Fruit fly (Drosophila melanogaster): ENCODE results near the gene CG1792.

CG1792 gene

dm6 chr3R:31596071-31596883, 19.8 kb upstream of the CG1792 start, which contains the start of gene RpL6 (continued):
- TF ChIP-seq Lpt (GFP tag; optimal IDR thresholded peaks at IDR 0.05) (no peak), CG12219 (GFP tag; optimal IDR thresholded peaks at IDR 0.05) (no peak), cas (GFP tag; IDR thresholded peaks at IDR 0.05) (no peak), CG34224 (GFP tag; IDR thresholded peaks at IDR 0.05; ENCODE audit: partially characterized antibody) (peak; percentile 88), CG2875 (GFP tag; optimal IDR thresholded peaks at IDR 0.05) (no peak), CG2202 (tag; optimal IDR thresholded peaks at IDR 0.05) (no peak), gcm2 (GFP tag; optimal IDR thresholded peaks at IDR 0.05) (no peak), pzg (GFP tag; optimal IDR thresholded peaks at IDR 0.05) (peak; percentile 92), fd96Cb (tag; optimal IDR thresholded peaks at IDR 0.05) (no peak), CG11247 (GFP tag; IDR thresholded peaks at IDR 0.05) (0 out of 2 replicates have a peak, but pooled peaks have one; percentile 36), exex (tag; optimal IDR thresholded peaks at IDR 0.05) (peak; percentile 21), pum (GFP tag; optimal IDR thresholded peaks at IDR 0.05) (no peak), CG2129 (GFP tag; IDR thresholded peaks at IDR 0.05; ENCODE audit: partially characterized antibody) (peak; percentile 41; the same call in 1 of the 2 replicates), CG11560 (tag; IDR thresholded peaks at IDR 0.05) (no peak), fu2 (GFP tag; optimal IDR thresholded peaks at IDR 0.05) (no peak), dmrt99B (tag; optimal IDR thresholded peaks at IDR 0.05) (no peak), Gug (GFP tag; IDR thresholded peaks at IDR 0.05) (no peak), disco-r (GFP tag; optimal IDR thresholded peaks at IDR 0.05) (no peak), emc (GFP tag; optimal IDR thresholded peaks at IDR 0.05) (no peak), ssp (GFP tag; IDR thresholded peaks at IDR 0.05) (no peak), nom (GFP tag; optimal IDR thresholded peaks at IDR 0.05) (peak; percentile 49), CG13123 (GFP tag; optimal IDR thresholded peaks at IDR 0.05) (no peak), Rx (GFP tag; IDR thresholded peaks at IDR 0.05) (no peak), CG17568 (GFP tag; optimal IDR thresholded peaks at IDR 0.05) (no peak), CG6854 (GFP tag; optimal IDR thresholded peaks at IDR 0.05) (no peak), E2f2 (GFP tag; IDR thresholded peaks at IDR 0.05) (peak; percentile 56; the same call in 1 of the 2 replicates), Dek (tag; optimal IDR thresholded peaks at IDR 0.05) (no peak), Hmr (GFP tag; optimal IDR thresholded peaks at IDR 0.05) (peak; percentile 57), D19B (GFP tag; optimal IDR thresholded peaks at IDR 0.05) (no peak), NFAT (GFP tag; IDR thresholded peaks at IDR 0.05) (no peak), CG32767 (GFP tag; IDR thresholded peaks at IDR 0.05) (peak; percentile 60; the same call in 1 of the 2 replicates), CG1024 (GFP tag; IDR thresholded peaks at IDR 0.05) (no peak), CoRest (tag; optimal IDR thresholded peaks at IDR 0.05) (peak; percentile 36), MBD-R2 (GFP tag; IDR thresholded peaks at IDR 0.05) (peak; percentile 59), psq (GFP tag; optimal IDR thresholded peaks at IDR 0.05) (no peak), CG7928 (GFP tag; optimal IDR thresholded peaks at IDR 0.05) (peak; percentile 0), CG31224 (GFP tag; IDR thresholded peaks at IDR 0.05) (no peak), CG10959 (GFP tag; IDR thresholded peaks at IDR 0.05) (no peak), CG17186 (GFP tag; optimal IDR thresholded peaks at IDR 0.05) (peak; percentile 36), cwo (GFP tag; optimal IDR thresholded peaks at IDR 0.05) (peak; percentile 59), kah (GFP tag; optimal IDR thresholded peaks at IDR 0.05) (peak; percentile 20), gro (GFP tag; optimal IDR thresholded peaks at IDR 0.05) (no peak), gcm (GFP tag; optimal IDR thresholded peaks at IDR 0.05) (no peak), CG5180 (GFP tag; optimal IDR thresholded peaks at IDR 0.05) (no peak), zen (tag; optimal IDR thresholded peaks at IDR 0.05) (peak; percentile 3), YL-1 (GFP tag; optimal IDR thresholded peaks at IDR 0.05) (peak; percentile 98), Atf3 (GFP tag; optimal IDR thresholded peaks at IDR 0.05) (no peak), CG7271 (tag; optimal IDR thresholded peaks at IDR 0.05) (peak; percentile 34), Mes4 (GFP tag; optimal IDR thresholded peaks at IDR 0.05) (no peak)

All from whole organism, embryonic.